Fruit fly (Drosophila melanogaster): ENCODE data around the gene Obp69a.

Obp69a gene

DNA sequence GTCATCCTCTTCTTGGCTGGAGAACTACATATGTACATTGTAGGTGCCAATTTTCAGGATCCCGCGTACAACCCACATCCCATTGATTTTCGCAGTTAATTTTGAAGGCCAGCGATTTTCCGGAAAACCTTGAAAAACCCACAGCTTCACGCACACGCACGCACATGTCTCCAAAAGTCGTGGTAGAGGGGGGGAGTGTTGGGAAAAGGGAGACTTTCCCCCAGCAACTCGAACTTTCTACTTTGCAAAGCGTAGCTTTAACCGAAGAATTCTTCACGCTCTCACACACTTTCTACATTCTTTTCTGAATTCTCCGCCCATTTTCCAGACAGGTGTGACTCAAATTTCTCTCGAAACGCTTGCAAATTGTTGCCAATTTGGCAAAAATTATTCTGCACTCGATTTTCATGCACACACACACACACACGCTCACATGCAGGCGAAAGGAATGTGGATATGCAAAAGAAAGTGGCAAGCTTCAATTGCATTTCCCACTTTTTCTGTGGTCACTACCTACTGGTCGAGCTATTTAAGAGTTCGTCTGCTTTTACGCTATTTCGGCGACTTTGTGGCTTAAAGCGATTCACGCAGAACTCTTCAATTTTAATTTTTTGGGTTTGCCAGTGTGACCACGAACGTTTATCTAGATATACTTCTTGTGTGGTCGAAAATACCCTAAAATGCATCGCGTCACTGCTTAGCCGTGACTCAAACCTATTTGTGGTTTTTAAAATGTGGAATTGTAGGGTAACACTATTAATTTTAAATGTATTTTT is 18.4 kb downstream of the Obp69a start, which contains the start of gene SCaMC (continued):
- TF ChIP-seq CG13894 (tag; optimal IDR thresholded peaks at IDR 0.05) (no peak), z (GFP tag; IDR thresholded peaks at IDR 0.05) (no peak), dimm (GFP tag; IDR thresholded peaks at IDR 0.05) (no peak), tio (GFP tag; optimal IDR thresholded peaks at IDR 0.05) (no peak), gsb (GFP tag; IDR thresholded peaks at IDR 0.05) (no peak), bcd (GFP tag; optimal IDR thresholded peaks at IDR 0.05) (no peak), CG5245 (GFP tag; optimal IDR thresholded peaks at IDR 0.05) (no peak), CG10462 (GFP tag; optimal IDR thresholded peaks at IDR 0.05) (no peak), H2.0 (GFP tag; IDR thresholded peaks at IDR 0.05) (no peak), fd3F (GFP tag; optimal IDR thresholded peaks at IDR 0.05) (no peak), CG11247 (GFP tag; IDR thresholded peaks at IDR 0.05) (no peak), HLH4C (GFP tag; IDR thresholded peaks at IDR 0.05; ENCODE audit: partially characterized antibody) (0 out of 3 replicates have a peak, but pooled peaks have one; percentile 31), Hr3 (GFP tag; optimal IDR thresholded peaks at IDR 0.05) (no peak), CG11456 (GFP tag; IDR thresholded peaks at IDR 0.05) (no peak), CkIIα-i1 (GFP tag; IDR thresholded peaks at IDR 0.05) (no peak), nmo (GFP tag; optimal IDR thresholded peaks at IDR 0.05) (peak; percentile 67), salm (tag; optimal IDR thresholded peaks at IDR 0.05) (no peak), Antp (GFP tag; optimal IDR thresholded peaks at IDR 0.05) (no peak), CG6272 (GFP tag; IDR thresholded peaks at IDR 0.05) (no peak), HLH54F (GFP tag; optimal IDR thresholded peaks at IDR 0.05) (no peak), cwo (GFP tag; optimal IDR thresholded peaks at IDR 0.05) (no peak), Poxn (GFP tag; IDR thresholded peaks at IDR 0.05) (no peak), CG15011 (GFP tag; optimal IDR thresholded peaks at IDR 0.05) (no peak), lola (GFP tag; optimal IDR thresholded peaks at IDR 0.05) (no peak), wdn (GFP tag; IDR thresholded peaks at IDR 0.05) (no peak), gce (GFP tag; IDR thresholded peaks at IDR 0.05) (no peak), Hey (tag; optimal IDR thresholded peaks at IDR 0.05) (no peak), NfI (GFP tag; optimal IDR thresholded peaks at IDR 0.05) (no peak), CG17359 (tag; optimal IDR thresholded peaks at IDR 0.05) (no peak), CG9727 (GFP tag; optimal IDR thresholded peaks at IDR 0.05) (no peak), CG4282 (GFP tag; optimal IDR thresholded peaks at IDR 0.05) (no peak), fru (optimal IDR thresholded peaks at IDR 0.05) (no peak), CG17912 (GFP tag; optimal IDR thresholded peaks at IDR 0.05) (no peak), CG16779 (GFP tag; IDR thresholded peaks at IDR 0.05) (no peak), dpn (GFP tag; optimal IDR thresholded peaks at IDR 0.05) (peak in 1 of 2 experiments; percentile 2), Lim3 (GFP tag; IDR thresholded peaks at IDR 0.05) (no peak), CG10147 (GFP tag; optimal IDR thresholded peaks at IDR 0.05) (no peak), CG13424 (tag; optimal IDR thresholded peaks at IDR 0.05) (no peak), CG7928 (GFP tag; optimal IDR thresholded peaks at IDR 0.05) (no peak), CG10366 (GFP tag; IDR thresholded peaks at IDR 0.05) (no peak), CG12219 (GFP tag; optimal IDR thresholded peaks at IDR 0.05) (no peak), crc (GFP tag; optimal IDR thresholded peaks at IDR 0.05) (no peak), unpg (GFP tag; optimal IDR thresholded peaks at IDR 0.05) (no peak), Drgx (GFP tag; IDR thresholded peaks at IDR 0.05) (no peak), Six4 (GFP tag; optimal IDR thresholded peaks at IDR 0.05) (no peak), CG17802 (tag; optimal IDR thresholded peaks at IDR 0.05) (no peak), bigmax (GFP tag; optimal IDR thresholded peaks at IDR 0.05) (no peak), BEAF-32 (GFP tag; optimal IDR thresholded peaks at IDR 0.05) (peak; percentile 54), dan (GFP tag; IDR thresholded peaks at IDR 0.05) (no peak), Trl (optimal IDR thresholded peaks at IDR 0.05) (no peak), Trl (GFP tag; optimal IDR thresholded peaks at IDR 0.05) (no peak)
